Worm (Caenorhabditis elegans) whole organism, L1 larva: Measurements from ENCODE around the gene fipr-1.

Source experiments
- C04F5.9 ChIP-seq: sonication (generic microtip); optimal IDR thresholded peaks from 2 replicates; lab custom pipeline; 2016; ENCODE audit warnings: missing genetic modification characterization, missing compliant biosample characterization
- C16A3.4 ChIP-seq: fragments of 150-350 bp; optimal IDR thresholded peaks from 2 replicates; lab custom pipeline; 2014; ENCODE audit warnings: missing biosample characterization, missing genetic modification characterization
- C34B4.2 ChIP-seq: sonication (generic microtip); optimal IDR thresholded peaks from 2 replicates; lab custom pipeline; 2017; ENCODE audit warnings: mild to moderate bottlenecking, missing genetic modification characterization, missing compliant biosample characterization
- Y116A8C.19 ChIP-seq: sonication (generic microtip); optimal IDR thresholded peaks from 2 replicates; lab custom pipeline; 2016; ENCODE audit warnings: missing compliant biosample characterization, missing genetic modification characterization, borderline replicate concordance
- aha-1 ChIP-seq: fragments of 150-350 bp; optimal IDR thresholded peaks from 2 replicates; lab custom pipeline; 2014; ENCODE audit warnings: missing biosample characterization, missing genetic modification characterization
- alr-1 ChIP-seq: fragments of 200-800 bp; sonication (Bioruptor generic); optimal IDR thresholded peaks from 2 replicates; lab custom pipeline; 2018; ENCODE audit warnings: borderline replicate concordance, mild to moderate bottlenecking, missing genetic modification characterization, missing compliant biosample characterization
- ama-1 ChIP-seq: fragments of 150-350 bp; optimal IDR thresholded peaks from 2 replicates; lab custom pipeline; 2014
- ceh-63 ChIP-seq: fragments of 200-800 bp; sonication (Bioruptor generic); optimal IDR thresholded peaks from 2 replicates; lab custom pipeline; 2018; ENCODE audit warnings: mild to moderate bottlenecking, missing genetic modification characterization, missing compliant biosample characterization
- ceh-8 ChIP-seq: fragments of 200-800 bp; sonication (Bioruptor generic); optimal IDR thresholded peaks from 2 replicates; lab custom pipeline; 2018; ENCODE audit warnings: mild to moderate bottlenecking, missing genetic modification characterization, moderate library complexity, missing compliant biosample characterization
- ceh-82 ChIP-seq, 3 experiments: fragments of 150-350 bp in 1 of 3; sonication (generic microtip) in 2 of 3; optimal IDR thresholded peaks; 2 replicates each; lab custom pipeline; 2014 to 2017; ENCODE audit warnings: missing biosample characterization in 3 of 3, missing genetic modification characterization in 3 of 3
- ceh-90 ChIP-seq: sonication (generic microtip); optimal IDR thresholded peaks from 2 replicates; lab custom pipeline; 2016; ENCODE audit warnings: missing genetic modification characterization, missing compliant biosample characterization
- ces-1 ChIP-seq: fragments of 150-350 bp; optimal IDR thresholded peaks from 2 replicates; lab custom pipeline; 2014; ENCODE audit warnings: missing biosample characterization, missing genetic modification reagents, missing genetic modification characterization
- dsc-1 ChIP-seq: sonication (generic microtip); optimal IDR thresholded peaks from 2 replicates; lab custom pipeline; 2016; ENCODE audit warnings: mild to moderate bottlenecking, missing genetic modification characterization, missing compliant biosample characterization
- egl-13 ChIP-seq: sonication (generic microtip); optimal IDR thresholded peaks from 2 replicates; lab custom pipeline; 2016; ENCODE audit warnings: missing genotype, missing genetic modification reagents, missing genetic modification characterization, missing compliant biosample characterization
- egl-27 ChIP-seq, 2 experiments: fragments of 150-350 bp in 1 of 2; sonication (generic microtip); optimal IDR thresholded peaks; 3 replicates each; lab custom pipeline; 2017 to 2018; ENCODE audit warnings: missing biosample characterization in 2 of 2, missing genetic modification characterization in 2 of 2, missing genetic modification reagents in 2 of 2
- elt-2 ChIP-seq: sonication (generic microtip); optimal IDR thresholded peaks from 2 replicates; lab custom pipeline; 2016; ENCODE audit warnings: missing genetic modification characterization, mild to moderate bottlenecking, inconsistent platforms, missing compliant biosample characterization, missing genetic modification reagents
- elt-3 ChIP-seq, 6 experiments: fragments of 150-350 bp in 1 of 6; sonication (generic microtip); optimal IDR thresholded peaks; 2 replicates each; lab custom pipeline; 2017 to 2018; ENCODE audit warnings: missing biosample characterization in 6 of 6, missing genetic modification characterization in 6 of 6, inconsistent platforms in 1 of 6
- ets-5 ChIP-seq: fragments of 200-800 bp; sonication (Bioruptor generic); IDR thresholded peaks from 2 replicates; pipeline ENCODE4 v1.3.6; 2022; ENCODE audit warnings: missing genetic modification characterization, missing compliant biosample characterization
- fkh-4 ChIP-seq: sonication (generic microtip); optimal IDR thresholded peaks from 2 replicates; lab custom pipeline; 2016; ENCODE audit warnings: missing compliant biosample characterization, missing genetic modification characterization, borderline replicate concordance
- fos-1 ChIP-seq: fragments of 150-350 bp; optimal IDR thresholded peaks from 2 replicates; lab custom pipeline; 2014; ENCODE audit warnings: missing biosample characterization, missing genetic modification characterization
- hlh-17 ChIP-seq: fragments of 200-800 bp; sonication (Bioruptor generic); optimal IDR thresholded peaks from 2 replicates; lab custom pipeline; 2018; ENCODE audit warnings: missing genetic modification characterization, mild to moderate bottlenecking, missing compliant biosample characterization, moderate library complexity, borderline replicate concordance
- hlh-4 ChIP-seq: sonication (generic microtip); optimal IDR thresholded peaks from 2 replicates; lab custom pipeline; 2016; ENCODE audit warnings: mild to moderate bottlenecking, missing genetic modification characterization, missing compliant biosample characterization
- hpl-2 ChIP-seq: fragments of 150-350 bp; optimal IDR thresholded peaks from 2 replicates; lab custom pipeline; 2014; ENCODE audit warnings: missing biosample characterization, missing genetic modification reagents, missing genetic modification characterization
- irx-1 ChIP-seq: sonication (generic microtip); optimal IDR thresholded peaks from 2 replicates; lab custom pipeline; 2016; ENCODE audit warnings: missing genetic modification characterization, missing compliant biosample characterization
- isw-1 ChIP-seq: fragments of 200-800 bp; sonication (Bioruptor generic); IDR thresholded peaks from 2 replicates; pipeline ENCODE4 v1.3.6; 2022; ENCODE audit warnings: missing genetic modification characterization, missing compliant biosample characterization
- lin-15B ChIP-seq: fragments of 150-350 bp; sonication (generic microtip); optimal IDR thresholded peaks from 3 replicates; lab custom pipeline; 2014; ENCODE audit warnings: missing biosample characterization, missing genetic modification characterization
- lir-3 ChIP-seq: sonication (generic microtip); optimal IDR thresholded peaks from 2 replicates; lab custom pipeline; 2016; ENCODE audit warnings: mild to moderate bottlenecking, missing genetic modification characterization, moderate library complexity, missing compliant biosample characterization; ENCODE audit not compliant: poor library complexity
- lsy-2 ChIP-seq, 2 experiments: fragments of 150-350 bp; optimal IDR thresholded peaks; 2 replicates each; lab custom pipeline; 2014; ENCODE audit warnings: missing biosample characterization in 2 of 2, missing genetic modification characterization in 2 of 2
- mab-9 ChIP-seq: fragments of 200-800 bp; sonication (Bioruptor generic); IDR thresholded peaks from 2 replicates; pipeline ENCODE4 v1.3.6; 2022; ENCODE audit warnings: missing genetic modification reagents, missing genetic modification characterization, missing compliant biosample characterization
- mdl-1 ChIP-seq, 2 experiments: fragments of 150-350 bp; optimal IDR thresholded peaks; 2 replicates each; lab custom pipeline; 2014 to 2017; ENCODE audit warnings: missing biosample characterization in 2 of 2, missing genetic modification characterization in 2 of 2, inconsistent platforms in 1 of 2
- mef-2 ChIP-seq: fragments of 150-350 bp; optimal IDR thresholded peaks from 2 replicates; lab custom pipeline; 2014; ENCODE audit warnings: missing biosample characterization, missing genetic modification characterization
- mep-1 ChIP-seq: fragments of 150-350 bp; optimal IDR thresholded peaks from 2 replicates; lab custom pipeline; 2014; ENCODE audit warnings: missing biosample characterization, missing genetic modification characterization
- nhr-12 ChIP-seq: sonication (generic microtip); optimal IDR thresholded peaks from 2 replicates; lab custom pipeline; 2017; ENCODE audit warnings: missing biosample characterization, missing genetic modification characterization
- nhr-20 ChIP-seq: sonication (generic microtip); optimal IDR thresholded peaks from 2 replicates; lab custom pipeline; 2016; ENCODE audit warnings: mild to moderate bottlenecking, missing genetic modification characterization, missing compliant biosample characterization
- nhr-237 ChIP-seq: fragments of 150-350 bp; optimal IDR thresholded peaks from 2 replicates; lab custom pipeline; 2014; ENCODE audit warnings: missing biosample characterization, missing genetic modification characterization
- nhr-71 ChIP-seq: sonication (generic microtip); optimal IDR thresholded peaks from 2 replicates; lab custom pipeline; 2016; ENCODE audit warnings: mild to moderate bottlenecking, missing genetic modification characterization, moderate library complexity, missing compliant biosample characterization
- nhr-77 ChIP-seq: fragments of 150-350 bp; optimal IDR thresholded peaks from 2 replicates; lab custom pipeline; 2014; ENCODE audit warnings: missing biosample characterization, missing genetic modification characterization
- nhr-84 ChIP-seq: sonication (generic microtip); optimal IDR thresholded peaks from 2 replicates; lab custom pipeline; 2017; ENCODE audit warnings: missing biosample characterization, missing genetic modification characterization
- nhr-85 ChIP-seq: sonication (generic microtip); peaks from one replicate; lab custom pipeline; 2016; ENCODE audit warnings: missing genetic modification characterization, inconsistent platforms, missing compliant biosample characterization
- snpc-4 ChIP-seq: fragments of 150-350 bp; optimal IDR thresholded peaks from 2 replicates; lab custom pipeline; 2014; ENCODE audit warnings: missing biosample characterization, missing genetic modification characterization
- snu-23 ChIP-seq: sonication (generic microtip); optimal IDR thresholded peaks from 2 replicates; lab custom pipeline; 2016; ENCODE audit warnings: missing genetic modification characterization, missing compliant biosample characterization
- sox-4 ChIP-seq: sonication (generic microtip); optimal IDR thresholded peaks from 2 replicates; lab custom pipeline; 2016; ENCODE audit warnings: missing genetic modification characterization, missing compliant biosample characterization
- sptf-1 ChIP-seq: fragments of 150-350 bp; optimal IDR thresholded peaks from 2 replicates; lab custom pipeline; 2014; ENCODE audit warnings: missing biosample characterization, missing genetic modification characterization
- sup-37 ChIP-seq: fragments of 200-800 bp; sonication (Bioruptor generic); optimal IDR thresholded peaks from 2 replicates; lab custom pipeline; 2018; ENCODE audit warnings: mild to moderate bottlenecking, missing genetic modification characterization, missing compliant biosample characterization
- swsn-7 ChIP-seq: sonication (generic microtip); optimal IDR thresholded peaks from 2 replicates; lab custom pipeline; 2016; ENCODE audit warnings: missing genetic modification characterization, missing compliant biosample characterization
- tlp-1 ChIP-seq: fragments of 150-350 bp; optimal IDR thresholded peaks from 2 replicates; lab custom pipeline; 2014; ENCODE audit warnings: missing biosample characterization, missing genetic modification characterization
- unc-30 ChIP-seq: sonication (generic microtip); optimal IDR thresholded peaks from 2 replicates; lab custom pipeline; 2017; ENCODE audit warnings: missing biosample characterization, missing genetic modification characterization
- unc-62 ChIP-seq: fragments of 150-350 bp; optimal IDR thresholded peaks from 2 replicates; lab custom pipeline; 2014; ENCODE audit warnings: missing biosample characterization, missing genetic modification reagents, missing genetic modification characterization
- vab-15 ChIP-seq: sonication (generic microtip); optimal IDR thresholded peaks from 2 replicates; lab custom pipeline; 2017; ENCODE audit warnings: missing genotype, mild to moderate bottlenecking, missing genetic modification characterization, missing compliant biosample characterization
- zag-1 ChIP-seq: fragments of 150-350 bp; optimal IDR thresholded peaks from 2 replicates; lab custom pipeline; 2014; ENCODE audit warnings: missing biosample characterization, missing genetic modification characterization
- zip-4 ChIP-seq: fragments of 200-800 bp; sonication (Bioruptor generic); optimal IDR thresholded peaks from 2 replicates; lab custom pipeline; 2018; ENCODE audit warnings: mild to moderate bottlenecking, missing genetic modification characterization, moderate library complexity, missing compliant biosample characterization
- ztf-11 ChIP-seq, 2 experiments: sonication (generic microtip); optimal IDR thresholded peaks; 2 replicates each; lab custom pipeline; 2016 to 2017; ENCODE audit warnings: missing genetic modification characterization in 2 of 2, missing biosample characterization in 1 of 2, missing compliant biosample characterization in 1 of 2
- ztf-4 ChIP-seq: fragments of 150-350 bp; optimal IDR thresholded peaks from 2 replicates; lab custom pipeline; 2014; ENCODE audit warnings: missing biosample characterization, missing genetic modification characterization

fipr-1 gene

DNA sequence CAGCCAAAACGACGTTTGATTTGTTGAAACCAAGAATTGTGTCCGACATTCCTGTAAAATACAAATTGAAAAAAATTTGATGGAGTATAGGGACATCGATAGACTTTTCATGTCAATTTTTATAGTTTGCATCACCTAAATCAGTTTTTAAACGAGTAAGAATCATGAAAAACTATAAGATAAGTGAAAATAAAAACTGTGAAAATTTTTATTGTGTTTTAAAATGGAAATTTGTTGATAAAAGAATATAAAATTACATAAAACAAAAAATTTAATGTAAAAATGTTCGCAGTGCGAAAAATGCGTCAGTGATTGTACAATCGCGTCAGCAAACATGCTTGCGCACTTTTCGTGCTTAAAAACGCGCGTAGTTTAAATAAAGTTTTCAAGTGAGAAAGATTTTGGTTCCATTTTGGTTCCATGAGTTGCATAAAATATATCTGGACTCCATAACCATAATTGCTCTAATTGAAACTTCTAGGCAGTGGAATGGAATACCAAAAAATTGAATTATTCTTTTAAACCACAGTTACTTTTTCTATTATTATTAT, 18.1 kb downstream of the fipr-1 start, which contains the start of gene tomm-20:
tomm-20 (minus strand) TSS at position 51 of the 551 bp plus-strand sequence.
- TF ChIP-seq zip-4 (GFP tag; lab: Kevin White, UChicago) (peak; percentile 83), C16A3.4 (peak; percentile 96), fkh-4 (tag; lab: Kevin White, UChicago) (peak; percentile 65), unc-30 (tag; lab: Kevin White, UChicago) (no peak), C34B4.2 (tag; lab: Kevin White, UChicago) (peak; percentile 34), snu-23 (GFP tag; lab: Kevin White, UChicago) (peak; percentile 96), ets-5 (no peak), sox-4 (tag; lab: Kevin White, UChicago) (peak; percentile 83), ceh-82 (tag; optimal IDR thresholded peaks at IDR 0.05; lab: Kevin White, UChicago) (peak; percentile 93 to 96 (median 94)), mab-9 (GFP tag; lab: Robert Waterston, UW) (peak; percentile 89), isw-1 (peak; percentile 90), Y116A8C.19 (no peak), ces-1 (GFP tag; lab: Kevin White, UChicago) (no peak), ztf-11 (tag; optimal IDR thresholded peaks at IDR 0.05; lab: Kevin White, UChicago) (peak in 1 of 2 experiments; percentile 79), egl-13 (tag; lab: Kevin White, UChicago) (peak; percentile 91), nhr-71 (tag; lab: Kevin White, UChicago) (peak; percentile 97), zag-1 (peak; percentile 68), aha-1 (tag; lab: Kevin White, UChicago) (peak; percentile 69), fos-1 (tag; lab: Kevin White, UChicago) (peak; percentile 88), ceh-63 (GFP tag; lab: Kevin White, UChicago) (no peak), snpc-4 (peak; percentile 90), hlh-17 (GFP tag; lab: Kevin White, UChicago) (no peak), unc-62 (no peak), egl-27 (tag; optimal IDR thresholded peaks at IDR 0.05; lab: Kevin White, UChicago) (no peak), lir-3 (tag; lab: Kevin White, UChicago) (peak; percentile 79), dsc-1 (tag; lab: Kevin White, UChicago) (peak; percentile 95), swsn-7 (tag; lab: Kevin White, UChicago) (peak; percentile 95), ama-1 (lab: Kevin White, UChicago) (peak; percentile 83), mdl-1 (tag; optimal IDR thresholded peaks at IDR 0.05; lab: Kevin White, UChicago) (peak in 1 of 2 experiments; percentile 78), vab-15 (peak; percentile 58), ceh-8 (GFP tag; lab: Kevin White, UChicago) (peak; percentile 83), ceh-90 (tag; lab: Kevin White, UChicago) (peak; percentile 40), lin-15B (tag; lab: Kevin White, UChicago) (peak; percentile 84), nhr-12 (no peak), sptf-1 (tag; lab: Kevin White, UChicago) (no peak), elt-3 (tag; optimal IDR thresholded peaks at IDR 0.05; lab: Kevin White, UChicago) (peak in 3 of 6 experiments; percentile 74 to 94 (median 94)), hpl-2 (GFP tag; lab: Kevin White, UChicago) (peak; percentile 69), nhr-84 (tag; lab: Kevin White, UChicago) (no peak), irx-1 (peak; percentile 89), mep-1 (tag; lab: Kevin White, UChicago) (peak; percentile 99), nhr-85 (peak; percentile 97), mef-2 (tag; lab: Kevin White, UChicago) (peak; percentile 59), alr-1 (tag; lab: Kevin White, UChicago) (no peak), nhr-77 (tag; lab: Kevin White, UChicago) (peak; percentile 84), ztf-4 (peak; percentile 87), tlp-1 (no peak), lsy-2 (tag; optimal IDR thresholded peaks at IDR 0.05; lab: Kevin White, UChicago) (peak; percentile 96 to 97), sup-37 (GFP tag; lab: Kevin White, UChicago) (peak; percentile 78), nhr-237 (tag; lab: Kevin White, UChicago) (peak; percentile 74), elt-2 (tag; lab: Kevin White, UChicago) (peak; percentile 72), nhr-20 (peak; percentile 95), hlh-4 (tag; lab: Kevin White, UChicago) (no peak), C04F5.9 (tag; lab: Kevin White, UChicago) (peak; percentile 62)
